Worm (Caenorhabditis elegans): ENCODE results near the gene znf-782.
A peak's percentile ranks its signal among the peaks of the same experiment; 100 is the strongest.

Gene znf-782

DNA sequence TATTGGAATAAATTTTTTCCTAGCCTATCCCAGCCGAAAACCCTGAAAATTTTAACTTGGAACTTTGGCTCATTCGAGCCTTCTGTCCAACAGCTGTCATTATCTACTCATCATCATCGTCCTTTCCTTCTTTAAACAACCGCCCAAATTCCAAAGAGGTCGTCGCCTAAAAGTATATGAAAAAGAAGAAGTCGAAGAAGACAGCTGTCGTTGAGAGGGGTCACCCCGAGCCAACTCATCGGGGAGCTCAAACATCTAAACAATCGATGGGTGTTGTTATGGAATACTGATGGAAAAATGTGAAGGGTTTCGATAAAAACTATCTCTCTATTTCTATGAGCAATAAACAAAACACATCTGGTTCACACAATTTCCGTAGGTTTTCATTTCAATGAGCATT is 37.8 kb upstream of the znf-782 start:
- no peak for TF ChIP-seq hlh-13 (GFP tag; optimal IDR thresholded peaks at IDR 0.05)
- no peak for TF ChIP-seq nhr-11 (tag; optimal IDR thresholded peaks at IDR 0.05)
- no peak for TF ChIP-seq hlh-15 (tag; optimal IDR thresholded peaks at IDR 0.05)
- TF ChIP-seq ztf-16 (tag; optimal IDR thresholded peaks at IDR 0.05), result no peak

DNA sequence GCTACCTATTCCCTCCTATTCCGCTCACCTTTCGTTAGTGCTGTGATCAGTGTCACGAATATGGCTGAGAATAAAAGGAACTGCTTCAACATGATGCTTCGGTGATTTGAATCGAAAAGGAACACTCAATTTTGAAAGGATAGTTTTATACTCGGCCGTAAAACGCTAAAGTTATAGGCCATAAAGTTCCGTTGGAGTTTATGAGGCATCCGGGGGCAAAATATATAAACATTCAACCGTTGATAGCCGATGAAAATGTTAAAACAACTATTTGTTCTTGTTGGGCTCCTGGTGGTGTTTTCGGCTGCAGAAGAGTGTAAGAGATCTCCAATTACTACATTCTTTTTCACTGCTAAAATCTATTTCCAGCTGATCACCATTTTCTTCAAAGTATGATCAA is 37.2 kb upstream of the znf-782 start, which contains the start of the genes C44B12.9 and C44B12.3:
Gene C44B12.9, minus strand, starts transcription at position 101 of the 400 bp plus-strand sequence.
Gene C44B12.3, plus strand, starts transcription at position 249 of the 400 bp plus-strand sequence.
- TF ChIP-seq eyg-1 (tag; optimal IDR thresholded peaks at IDR 0.05) (no peak), syd-9 (tag; optimal IDR thresholded peaks at IDR 0.05) (no peak), ceh-45 (GFP tag; IDR thresholded peaks at IDR 0.05) (no peak)

DNA sequence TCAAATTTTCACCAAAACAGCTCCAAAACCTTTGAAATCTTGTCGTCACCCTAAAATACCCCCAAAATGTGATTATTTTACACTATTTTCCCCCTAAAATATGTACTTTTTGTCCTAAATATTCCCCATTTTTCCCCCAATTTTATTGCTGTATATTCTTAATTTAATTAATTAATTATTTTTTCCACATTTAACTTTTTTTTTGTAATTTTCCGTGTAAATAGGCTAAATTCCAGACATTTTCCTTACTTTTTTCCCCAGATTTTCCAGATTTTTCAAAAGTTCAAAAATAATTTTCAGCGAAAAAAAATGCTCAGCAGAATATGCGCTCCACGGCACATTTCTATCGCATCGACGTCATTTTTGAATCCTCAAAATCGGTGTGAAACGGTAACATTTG is 29.8 kb upstream of the znf-782 start, which contains the start of gene cox-18:
Gene cox-18, plus strand, starts transcription at position 301 of the 400 bp plus-strand sequence.
- no peak for TF ChIP-seq pax-1 (tag; optimal IDR thresholded peaks at IDR 0.05)

DNA sequence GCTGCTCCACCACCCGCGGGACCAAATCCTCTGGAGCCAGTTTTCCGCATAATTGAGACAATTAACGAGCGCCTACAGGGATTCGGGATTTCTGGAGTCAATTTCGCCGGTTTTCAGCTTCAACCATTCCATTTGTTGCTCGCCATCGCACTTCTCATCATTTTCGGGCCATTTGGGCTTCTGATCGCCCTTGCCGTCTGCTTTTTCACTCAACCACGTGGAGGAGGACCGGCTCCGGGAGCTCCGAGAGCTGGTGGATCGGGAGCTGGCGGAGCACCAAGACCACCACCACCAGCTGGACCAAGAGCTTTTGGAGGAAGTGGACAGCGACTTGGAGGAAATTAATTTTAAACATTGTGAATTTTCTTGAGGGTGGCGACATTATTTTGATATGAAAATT is 28.8 kb upstream of the znf-782 start:
- TF ChIP-seq zip-5 (tag; optimal IDR thresholded peaks at IDR 0.05), result no peak
- TF ChIP-seq gmeb-2 (tag; optimal IDR thresholded peaks at IDR 0.05), result no peak

DNA sequence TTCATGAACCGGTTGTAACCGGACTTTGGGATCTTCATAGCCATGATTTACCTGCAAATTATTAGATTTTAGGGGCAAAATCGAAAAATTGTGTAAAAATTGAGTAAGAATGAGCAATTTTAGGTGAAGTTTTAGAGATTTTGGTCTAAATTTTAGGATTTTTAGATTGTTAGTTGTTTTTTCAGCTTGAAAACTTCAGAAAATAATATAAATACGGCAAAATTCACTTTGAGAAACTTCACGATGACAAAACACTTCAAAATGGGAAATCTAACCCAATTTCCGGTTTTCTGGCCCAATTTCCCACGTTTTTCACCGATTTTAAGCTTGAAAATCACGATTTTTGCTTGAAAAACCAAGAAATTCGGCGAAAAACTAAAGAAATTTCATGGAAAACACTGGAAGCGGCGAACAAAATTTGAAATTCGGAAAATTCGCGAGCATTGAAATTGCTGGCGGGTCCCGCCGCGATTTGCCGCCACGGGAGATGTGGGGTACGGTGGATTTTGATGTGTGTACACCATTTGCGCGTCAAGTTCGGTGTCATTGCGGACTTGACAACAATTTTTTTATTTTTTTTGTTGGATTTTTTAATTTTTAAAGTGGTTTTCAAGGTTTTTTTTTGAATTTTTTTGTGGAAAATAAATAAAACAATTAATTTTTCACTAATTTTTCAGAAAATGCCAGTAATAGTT is 26.7 kb upstream of the znf-782 start, which contains the start of the genes cct-8 and Y55F3AR.2:
Gene cct-8, minus strand, starts transcription at position 51 of the 695 bp plus-strand sequence.
Gene Y55F3AR.2, plus strand, starts transcription at position 672 of the 695 bp plus-strand sequence.
- no peak for TF ChIP-seq elt-4 (tag; optimal IDR thresholded peaks at IDR 0.05)
- TF ChIP-seq ceh-18 (tag; optimal IDR thresholded peaks at IDR 0.05), result peak; percentile 80
- peak; percentile 46 for TF ChIP-seq pha-2 (tag; optimal IDR thresholded peaks at IDR 0.05)
- peak; percentile 81 for TF ChIP-seq tbx-2 (tag; optimal IDR thresholded peaks at IDR 0.05)
- peak; percentile 9 for TF ChIP-seq syd-9 (tag; optimal IDR thresholded peaks at IDR 0.05)
- TF ChIP-seq C38D4.7 (GFP tag; optimal IDR thresholded peaks at IDR 0.05), result peak; percentile 27
- no peak for TF ChIP-seq pag-3 (tag; optimal IDR thresholded peaks at IDR 0.05; ENCODE audit: borderline replicate concordance)
- peak; percentile 66 for TF ChIP-seq ttx-3 (tag; optimal IDR thresholded peaks at IDR 0.05)
- TF ChIP-seq ets-4 (tag; optimal IDR thresholded peaks at IDR 0.05), result peak; percentile 64
- TF ChIP-seq unc-42 (tag; optimal IDR thresholded peaks at IDR 0.05), result peak; percentile 80
- peak; percentile 10 for TF ChIP-seq hlh-8 (tag; optimal IDR thresholded peaks at IDR 0.05)
- peak; percentile 35 for TF ChIP-seq unc-55 (GFP tag; optimal IDR thresholded peaks at IDR 0.05)
- peak; percentile 40 for TF ChIP-seq hlh-30 (tag; optimal IDR thresholded peaks at IDR 0.05; ENCODE audit: insufficient read depth)
- TF ChIP-seq unc-3 (GFP tag; conservative IDR thresholded peaks at IDR 0.05), result peak; percentile 51; the same call in 1 of the 2 replicates
- peak; percentile 53 for TF ChIP-seq unc-3 (tag; optimal IDR thresholded peaks at IDR 0.05)
- TF ChIP-seq sox-2 (GFP tag; IDR thresholded peaks at IDR 0.05), result peak; percentile 75
- no peak for TF ChIP-seq ceh-45 (GFP tag; IDR thresholded peaks at IDR 0.05)
- peak; percentile 45 for TF ChIP-seq gmeb-2 (tag; optimal IDR thresholded peaks at IDR 0.05)
- TF ChIP-seq che-1 (tag; optimal IDR thresholded peaks at IDR 0.05), result peak; percentile 40
- TF ChIP-seq C08G9.2 (tag; optimal IDR thresholded peaks at IDR 0.05), result peak; percentile 63
- TF ChIP-seq lim-6 (tag; optimal IDR thresholded peaks at IDR 0.05), result peak; percentile 16
- peak; percentile 52 for TF ChIP-seq pax-1 (tag; optimal IDR thresholded peaks at IDR 0.05)
- peak; percentile 33 for TF ChIP-seq eyg-1 (tag; optimal IDR thresholded peaks at IDR 0.05)
- no peak for TF ChIP-seq fkh-10 (GFP tag; optimal IDR thresholded peaks at IDR 0.05)
- no peak for TF ChIP-seq F13H6.1 (tag; optimal IDR thresholded peaks at IDR 0.05)
- no peak for TF ChIP-seq hlh-13 (GFP tag; optimal IDR thresholded peaks at IDR 0.05)
- no peak for TF ChIP-seq fax-1 (tag; optimal IDR thresholded peaks at IDR 0.05)
- TF ChIP-seq ceh-19 (GFP tag; optimal IDR thresholded peaks at IDR 0.05), result peak; percentile 51
- no peak for TF ChIP-seq sdc-2 (tag; optimal IDR thresholded peaks at IDR 0.05)
- no peak for TF ChIP-seq mec-3 (tag; optimal IDR thresholded peaks at IDR 0.05; ENCODE audit: borderline replicate concordance)
- TF ChIP-seq hlh-6 (tag; optimal IDR thresholded peaks at IDR 0.05), result no peak
- peak; percentile 88 for TF ChIP-seq unc-86 (tag; optimal IDR thresholded peaks at IDR 0.05)
- no peak for TF ChIP-seq ref-2 (tag; optimal IDR thresholded peaks at IDR 0.05)
- peak; percentile 71 for TF ChIP-seq madf-2 (tag; optimal IDR thresholded peaks at IDR 0.05)
- TF ChIP-seq elt-2 (tag; optimal IDR thresholded peaks at IDR 0.05), result peak; percentile 77
- no peak for TF ChIP-seq ceh-2 (tag; optimal IDR thresholded peaks at IDR 0.05)
- TF ChIP-seq nhr-11 (tag; optimal IDR thresholded peaks at IDR 0.05), result no peak
- TF ChIP-seq ceh-31 (tag; optimal IDR thresholded peaks at IDR 0.05), result peak; percentile 76
- peak; percentile 42 for TF ChIP-seq lin-11 (tag; optimal IDR thresholded peaks at IDR 0.05)
- TF ChIP-seq pqm-1 (tag; optimal IDR thresholded peaks at IDR 0.05), result no peak
